Fruit fly (Drosophila melanogaster) whole organism, embryonic: ENCODE measurements around the gene CG31125.

ENCODE experiments used
- Abd-B ChIP-seq: fragments of 200-800 bp; sonication (Bioruptor generic); optimal IDR thresholded peaks from 2 replicates; lab custom pipeline; 2018; ENCODE audit warnings: missing biosample characterization, mild to moderate bottlenecking, missing genetic modification characterization, moderate library complexity
- Atf3 ChIP-seq: fragments of 200-800 bp; sonication (Bioruptor generic); optimal IDR thresholded peaks from 3 replicates; lab custom pipeline; 2016; ENCODE audit warnings: missing biosample characterization, missing genetic modification characterization
- B-H1 ChIP-seq: fragments of 200-800 bp; sonication (Bioruptor generic); IDR thresholded peaks from 3 replicates; pipeline ENCODE4 v1.3.6; 2022; ENCODE audit warnings: missing biosample characterization, missing genetic modification characterization
- Bgb ChIP-seq: fragments of 200-800 bp; sonication (Bioruptor generic); IDR thresholded peaks from 2 replicates; pipeline ENCODE4 v1.3.6; 2022; ENCODE audit warnings: missing biosample characterization, missing genetic modification characterization; ENCODE audit not compliant: partially characterized antibody
- CG11085 ChIP-seq: fragments of 200-800 bp; sonication (Bioruptor generic); IDR thresholded peaks from 2 replicates; pipeline ENCODE4 v1.3.6; 2022; ENCODE audit warnings: missing biosample characterization, missing genetic modification characterization
- CG15514 ChIP-seq: fragments of 200-800 bp; sonication (Bioruptor generic); optimal IDR thresholded peaks from 3 replicates; lab custom pipeline; 2017; ENCODE audit warnings: missing biosample characterization, missing genetic modification characterization, mild to moderate bottlenecking, moderate library complexity, missing genetic modification reagents
- CG16813 ChIP-seq: fragments of 200-800 bp; sonication (Bioruptor generic); IDR thresholded peaks from 3 replicates; pipeline ENCODE4 v1.3.6; 2022; ENCODE audit warnings: missing biosample characterization, missing genetic modification characterization; ENCODE audit not compliant: partially characterized antibody
- CG17568 ChIP-seq: fragments of 200-800 bp; sonication (Bioruptor generic); optimal IDR thresholded peaks from 2 replicates; lab custom pipeline; 2018; ENCODE audit warnings: missing biosample characterization, mild to moderate bottlenecking, missing genetic modification characterization, moderate library complexity
- CG17829 ChIP-seq: fragments of 200-800 bp; optimal IDR thresholded peaks from 2 replicates; lab custom pipeline; 2019; ENCODE audit warnings: missing biosample characterization, mild to moderate bottlenecking, missing genetic modification characterization, moderate library complexity
- CG18262 ChIP-seq: fragments of 200-800 bp; optimal IDR thresholded peaks from 3 replicates; lab custom pipeline; 2019; ENCODE audit warnings: missing biosample characterization, mild to moderate bottlenecking, missing genetic modification characterization, moderate library complexity
- CG18619 ChIP-seq: fragments of 200-800 bp; sonication (Bioruptor generic); optimal IDR thresholded peaks from 3 replicates; lab custom pipeline; 2017; ENCODE audit warnings: missing biosample characterization, mild to moderate bottlenecking, missing genetic modification characterization
- CG32767 ChIP-seq: fragments of 200-800 bp; sonication (Bioruptor generic); IDR thresholded peaks from 2 replicates; pipeline ENCODE4 v1.3.6; 2022; ENCODE audit warnings: missing biosample characterization, missing genetic modification characterization
- CG4404 ChIP-seq: fragments of 200-800 bp; sonication (Bioruptor generic); IDR thresholded peaks from 2 replicates; pipeline ENCODE4 v1.3.6; 2022; ENCODE audit warnings: missing biosample characterization, missing genetic modification characterization
- CG4707 ChIP-seq: fragments of 200-800 bp; sonication (Bioruptor generic); optimal IDR thresholded peaks from 2 replicates; lab custom pipeline; 2018; ENCODE audit warnings: missing biosample characterization, mild to moderate bottlenecking, missing genetic modification characterization, moderate library complexity
- CG7745 ChIP-seq: fragments of 200-800 bp; sonication (Bioruptor generic); optimal IDR thresholded peaks from 2 replicates; lab custom pipeline; 2018; ENCODE audit warnings: missing biosample characterization, mild to moderate bottlenecking, missing genetic modification characterization, moderate library complexity
- CG7928 ChIP-seq: fragments of 200-800 bp; sonication (Bioruptor generic); optimal IDR thresholded peaks from 2 replicates; lab custom pipeline; 2017; ENCODE audit warnings: missing biosample characterization, mild to moderate bottlenecking, missing genetic modification characterization
- CG9727 ChIP-seq: fragments of 200-800 bp; sonication (Bioruptor generic); optimal IDR thresholded peaks from 3 replicates; lab custom pipeline; 2017; ENCODE audit warnings: missing biosample characterization, mild to moderate bottlenecking, missing genetic modification characterization
- CG9797 ChIP-seq: fragments of 200-800 bp; sonication (Bioruptor generic); optimal IDR thresholded peaks from 3 replicates; lab custom pipeline; 2018; ENCODE audit warnings: missing biosample characterization, mild to moderate bottlenecking, missing genetic modification characterization
- D ChIP-seq, 2 experiments: fragments of 200-800 bp in 1 of 2; fragments of >200 bp in 1 of 2; sonication (Bioruptor generic) in 1 of 2; optimal IDR thresholded peaks; 2 replicates in 1 of 2; 3 replicates in 1 of 2; lab custom pipeline; 2017; ENCODE audit warnings: mild to moderate bottlenecking in 1 of 2, missing biosample characterization in 1 of 2, missing genetic modification characterization in 1 of 2, missing genetic modification reagents in 1 of 2
- Dfd ChIP-seq, 2 experiments: fragments of >200 bp; optimal IDR thresholded peaks; 2 replicates each; lab custom pipeline; 2017; ENCODE audit warnings: missing biosample characterization in 2 of 2, missing genetic modification characterization in 2 of 2
- HLH3B ChIP-seq: fragments of 200-800 bp; sonication (Bioruptor generic); IDR thresholded peaks from 2 replicates; pipeline ENCODE4 v1.3.6; 2022; ENCODE audit warnings: missing biosample characterization, missing genetic modification characterization
- Hr51 ChIP-seq, 2 experiments: fragments of 200-800 bp; sonication (Bioruptor generic); optimal IDR thresholded peaks; 2 replicates in 1 of 2; 3 replicates in 1 of 2; lab custom pipeline; 2016 to 2018; ENCODE audit warnings: missing biosample characterization in 2 of 2, missing genetic modification characterization in 2 of 2, mild to moderate bottlenecking in 1 of 2, moderate library complexity in 1 of 2
- Med ChIP-seq: fragments of 200-800 bp; sonication (Bioruptor generic); peaks from one replicate; lab custom pipeline; 2016; ENCODE audit warnings: missing biosample characterization, missing genetic modification characterization, mild to moderate bottlenecking, inconsistent platforms, moderate library complexity
- NC2β ChIP-seq: fragments of 200-800 bp; sonication (Bioruptor generic); optimal IDR thresholded peaks from 2 replicates; lab custom pipeline; 2016; ENCODE audit warnings: missing biosample characterization, missing genetic modification characterization
- Rfx ChIP-seq: fragments of 200-800 bp; sonication (Bioruptor generic); IDR thresholded peaks from 2 replicates; pipeline ENCODE4 v1.3.6; 2022; ENCODE audit warnings: missing biosample characterization, missing genetic modification characterization
- Scr ChIP-seq: fragments of 200-800 bp; sonication (Bioruptor generic); IDR thresholded peaks from 2 replicates; pipeline ENCODE4 v1.3.6; 2022; ENCODE audit warnings: missing biosample characterization, missing genetic modification characterization; ENCODE audit not compliant: partially characterized antibody
- Side ChIP-seq: fragments of 200-800 bp; sonication (Bioruptor generic); optimal IDR thresholded peaks from 2 replicates; lab custom pipeline; 2016; ENCODE audit warnings: missing biosample characterization, missing genetic modification characterization
- Sox100B ChIP-seq: fragments of 200-800 bp; sonication (Bioruptor generic); optimal IDR thresholded peaks from 3 replicates; lab custom pipeline; 2018; ENCODE audit warnings: missing biosample characterization, mild to moderate bottlenecking, missing genetic modification characterization
- TFAM ChIP-seq: fragments of 200-800 bp; sonication (Bioruptor generic); optimal IDR thresholded peaks from 2 replicates; lab custom pipeline; 2017; ENCODE audit warnings: missing biosample characterization, missing genetic modification characterization, inconsistent platforms
- ap ChIP-seq: fragments of 200-800 bp; sonication (Bioruptor generic); IDR thresholded peaks from 2 replicates; pipeline ENCODE4 v1.3.6; 2022; ENCODE audit warnings: missing biosample characterization, missing genetic modification characterization
- cad ChIP-seq: fragments of >200 bp; optimal IDR thresholded peaks from 2 replicates; lab custom pipeline; 2017; ENCODE audit warnings: missing biosample characterization, missing genetic modification characterization
- caup ChIP-seq: fragments of 200-800 bp; sonication (Bioruptor generic); optimal IDR thresholded peaks from 3 replicates; lab custom pipeline; 2017; ENCODE audit warnings: missing biosample characterization, mild to moderate bottlenecking, missing genetic modification characterization, moderate library complexity; ENCODE audit not compliant: severe bottlenecking
- chn ChIP-seq: fragments of 200-800 bp; sonication (Bioruptor generic); optimal IDR thresholded peaks from 2 replicates; lab custom pipeline; 2016; ENCODE audit warnings: missing biosample characterization, missing genetic modification characterization
- da ChIP-seq: fragments of 200-800 bp; sonication (Bioruptor generic); optimal IDR thresholded peaks from 2 replicates; lab custom pipeline; 2016; ENCODE audit warnings: missing biosample characterization, missing genetic modification characterization
- dimm ChIP-seq: fragments of 200-800 bp; sonication (Bioruptor generic); IDR thresholded peaks from 2 replicates; pipeline ENCODE4 v1.3.6; 2022; ENCODE audit warnings: missing biosample characterization, missing genetic modification characterization
- emc ChIP-seq: fragments of 200-800 bp; sonication (Bioruptor generic); optimal IDR thresholded peaks from 2 replicates; lab custom pipeline; 2016; ENCODE audit warnings: missing biosample characterization, missing genetic modification characterization
- exex ChIP-seq: fragments of 200-800 bp; sonication (Bioruptor generic); optimal IDR thresholded peaks from 4 replicates; lab custom pipeline; 2018; ENCODE audit warnings: missing biosample characterization, mild to moderate bottlenecking, missing genetic modification characterization, moderate library complexity
- fd102C ChIP-seq: fragments of 200-800 bp; sonication (Bioruptor generic); optimal IDR thresholded peaks from 2 replicates; lab custom pipeline; 2018; ENCODE audit warnings: missing biosample characterization, mild to moderate bottlenecking, missing genetic modification characterization, moderate library complexity
- gro ChIP-seq: fragments of 200-800 bp; sonication (Bioruptor generic); optimal IDR thresholded peaks from 2 replicates; lab custom pipeline; 2016; ENCODE audit warnings: missing biosample characterization, missing genetic modification characterization
- gsb ChIP-seq: fragments of 200-800 bp; sonication (Bioruptor generic); IDR thresholded peaks from 2 replicates; pipeline ENCODE4 v1.3.6; 2022; ENCODE audit warnings: missing biosample characterization, missing genetic modification characterization
- hbn ChIP-seq: fragments of 200-800 bp; sonication (Bioruptor generic); IDR thresholded peaks from 2 replicates; pipeline ENCODE4 v1.3.6; 2022; ENCODE audit warnings: missing biosample characterization, missing genetic modification characterization; ENCODE audit not compliant: partially characterized antibody
- hkb ChIP-seq, 2 experiments: fragments of 200-800 bp in 1 of 2; fragments of >200 bp in 1 of 2; sonication (Bioruptor generic) in 1 of 2; IDR thresholded peaks in 1 of 2; optimal IDR thresholded peaks in 1 of 2; 2 replicates each; pipeline versions ENCODE4 v1.3.6 to Lab custom; 2017 to 2022; ENCODE audit warnings: missing biosample characterization in 1 of 2, missing genetic modification characterization in 1 of 2
- lilli ChIP-seq: fragments of 200-800 bp; sonication (Bioruptor generic); optimal IDR thresholded peaks from 3 replicates; lab custom pipeline; 2016; ENCODE audit warnings: missing biosample characterization, missing genetic modification characterization
- oc ChIP-seq: fragments of 200-800 bp; sonication (Bioruptor generic); optimal IDR thresholded peaks from 2 replicates; lab custom pipeline; 2018; ENCODE audit warnings: missing biosample characterization, mild to moderate bottlenecking, missing genetic modification characterization, moderate library complexity
- pb ChIP-seq: fragments of 200-800 bp; sonication (Bioruptor generic); optimal IDR thresholded peaks from 3 replicates; lab custom pipeline; 2016; ENCODE audit warnings: missing biosample characterization, missing genetic modification characterization
- pzg ChIP-seq: fragments of 200-800 bp; sonication (Bioruptor generic); optimal IDR thresholded peaks from 3 replicates; lab custom pipeline; 2018; ENCODE audit warnings: missing biosample characterization, mild to moderate bottlenecking, missing genetic modification characterization, moderate library complexity
- sens ChIP-seq: fragments of 200-800 bp; sonication (Bioruptor generic); peaks from one replicate; lab custom pipeline; 2016; ENCODE audit warnings: missing biosample characterization, missing genetic modification characterization
- slbo ChIP-seq: fragments of 200-800 bp; sonication (Bioruptor generic); IDR thresholded peaks from 2 replicates; pipeline ENCODE4 v1.3.6; 2022; ENCODE audit warnings: missing biosample characterization, missing genetic modification characterization
- sna ChIP-seq: fragments of 200-800 bp; sonication (Bioruptor generic); IDR thresholded peaks from 2 replicates; pipeline ENCODE4 v1.3.6; 2022; ENCODE audit warnings: missing biosample characterization, missing genetic modification characterization; ENCODE audit not compliant: partially characterized antibody
- zfh2 ChIP-seq: fragments of 200-800 bp; sonication (Bioruptor generic); optimal IDR thresholded peaks from 2 replicates; lab custom pipeline; 2016; ENCODE audit warnings: missing biosample characterization, missing genetic modification characterization

Gene CG31125

dm6 chr3R:24651044-24651459, 3.6 kb downstream of the CG31125 start (continued):
- TF ChIP-seq hbn (GFP tag; lab: Robert Waterston, UW): no peak
- no peak for TF ChIP-seq emc (GFP tag; lab: Kevin White, UChicago)
- TF ChIP-seq oc (tag; lab: Kevin White, UChicago): no peak
- no peak for TF ChIP-seq slbo (GFP tag; lab: Robert Waterston, UW)
- TF ChIP-seq hkb (optimal IDR thresholded peaks at IDR 0.05; lab: Kevin White, UChicago): no peak
- TF ChIP-seq hkb (GFP tag; IDR thresholded peaks at IDR 0.05; lab: Robert Waterston, UW): 0 out of 2 replicates have a peak, but pooled peaks have one; percentile 16
- TF ChIP-seq CG15514: peak; percentile 60
- TF ChIP-seq CG17568: no peak
- no peak for TF ChIP-seq da (GFP tag; lab: Kevin White, UChicago)
- TF ChIP-seq CG11085 (GFP tag; lab: Robert Waterston, UW): no peak
- no peak for TF ChIP-seq CG4707
- TF ChIP-seq Sox100B (GFP tag; lab: Kevin White, UChicago): no peak
- TF ChIP-seq B-H1 (GFP tag; lab: Robert Waterston, UW): no peak
- TF ChIP-seq HLH3B: no peak
- TF ChIP-seq Scr (GFP tag; lab: Robert Waterston, UW): no peak
- peak; percentile 16; the same call in 1 of the 2 replicates for TF ChIP-seq Rfx
- TF ChIP-seq CG17829 (tag; lab: Kevin White, UChicago): no peak
- no peak for TF ChIP-seq CG9727 (GFP tag; lab: Kevin White, UChicago)
- no peak for TF ChIP-seq ap (GFP tag; lab: Robert Waterston, UW)
- TF ChIP-seq pb (GFP tag; lab: Kevin White, UChicago): no peak
- TF ChIP-seq Dfd (GFP tag; optimal IDR thresholded peaks at IDR 0.05; lab: Kevin White, UChicago): no peak
- no peak for TF ChIP-seq CG4404
- TF ChIP-seq Hr51 (GFP tag; optimal IDR thresholded peaks at IDR 0.05; lab: Kevin White, UChicago): no peak
- TF ChIP-seq gsb (GFP tag; lab: Robert Waterston, UW): no peak
- TF ChIP-seq CG7928 (GFP tag; lab: Kevin White, UChicago): no peak
- no peak for TF ChIP-seq chn (GFP tag; lab: Kevin White, UChicago)
- TF ChIP-seq exex (tag; lab: Kevin White, UChicago): no peak
- TF ChIP-seq Side: no peak
- TF ChIP-seq CG16813: no peak
- TF ChIP-seq CG7745 (tag; lab: Kevin White, UChicago): no peak
- TF ChIP-seq D (optimal IDR thresholded peaks at IDR 0.05; lab: Kevin White, UChicago): no peak
- no peak for TF ChIP-seq D (GFP tag; optimal IDR thresholded peaks at IDR 0.05; lab: Kevin White, UChicago)
- no peak for TF ChIP-seq zfh2
- TF ChIP-seq cad (GFP tag; lab: Kevin White, UChicago): no peak
- TF ChIP-seq caup: no peak
- no peak for TF ChIP-seq sna
- TF ChIP-seq TFAM: no peak
- no peak for TF ChIP-seq Abd-B
- TF ChIP-seq Bgb (GFP tag; lab: Robert Waterston, UW): peak; percentile 57; the same call in 1 of the 2 replicates
- TF ChIP-seq fd102C: no peak
- no peak for TF ChIP-seq CG32767 (GFP tag; lab: Robert Waterston, UW)
- TF ChIP-seq Atf3 (GFP tag; lab: Kevin White, UChicago): no peak
- TF ChIP-seq pzg (GFP tag; lab: Kevin White, UChicago): peak; percentile 51
- no peak for TF ChIP-seq CG9797
- TF ChIP-seq gro (GFP tag; lab: Kevin White, UChicago): no peak
- peak; percentile 36 for TF ChIP-seq lilli (GFP tag; lab: Kevin White, UChicago)
- no peak for TF ChIP-seq CG18262
- no peak for TF ChIP-seq CG18619 (GFP tag; lab: Kevin White, UChicago)
- TF ChIP-seq Med (GFP tag; lab: Kevin White, UChicago): peak; percentile 87
- TF ChIP-seq NC2β (GFP tag; lab: Kevin White, UChicago): no peak
- TF ChIP-seq sens (GFP tag; lab: Kevin White, UChicago): no peak
- no peak for TF ChIP-seq dimm
